Worm (Caenorhabditis elegans) whole organism, young adult: Measurements from ENCODE around the gene ttc-4.
A peak's percentile ranks its signal among the peaks of the same experiment; 100 is the strongest.

Experiments used
- B0336.3 ChIP-seq: fragments of 200-800 bp; sonication (Bioruptor generic); IDR thresholded peaks from 2 replicates; pipeline ENCODE4 v1.3.6; 2022; ENCODE audit warnings: missing genetic modification characterization, missing compliant biosample characterization
- C06A6.2 ChIP-seq: fragments of 200-800 bp; sonication (Bioruptor generic); conservative IDR thresholded peaks from 2 replicates; pipeline ENCODE4 v1.3.6; 2022; ENCODE audit warnings: missing genetic modification characterization, missing compliant biosample characterization
- C17E4.6 ChIP-seq: fragments of 200-800 bp; sonication (Bioruptor generic); IDR thresholded peaks from 2 replicates; pipeline ENCODE4 v1.3.6; 2022; ENCODE audit warnings: missing genetic modification reagents, missing genetic modification characterization, missing compliant biosample characterization
- F33H1.4 ChIP-seq: fragments of 200-800 bp; sonication (Bioruptor generic); IDR thresholded peaks from 2 replicates; pipeline ENCODE4 v1.3.6; 2022; ENCODE audit warnings: missing genetic modification reagents, missing genetic modification characterization, missing compliant biosample characterization
- F39B2.1 ChIP-seq: fragments of 200-800 bp; sonication (Bioruptor generic); IDR thresholded peaks from 2 replicates; pipeline ENCODE4 v1.3.6; 2022; ENCODE audit warnings: missing genetic modification reagents, missing genetic modification characterization, missing compliant biosample characterization
- F49E8.2 ChIP-seq: sonication (generic microtip); optimal IDR thresholded peaks from 3 replicates; lab custom pipeline; 2017; ENCODE audit warnings: missing genetic modification characterization, mild to moderate bottlenecking, missing compliant biosample characterization, antibody characterized with exemption, moderate library complexity; ENCODE audit not compliant: insufficient read depth
- F55B11.4 ChIP-seq: sonication (generic microtip); optimal IDR thresholded peaks from 2 replicates; lab custom pipeline; 2016; ENCODE audit warnings: missing compliant biosample characterization, missing genetic modification characterization, borderline replicate concordance; ENCODE audit not compliant: insufficient read depth
- T26A5.8 ChIP-seq: sonication (generic microtip); optimal IDR thresholded peaks from 2 replicates; lab custom pipeline; 2016; ENCODE audit warnings: missing genetic modification characterization, missing compliant biosample characterization
- Y53F4B.3 ChIP-seq: fragments of 200-800 bp; sonication (Bioruptor generic); IDR thresholded peaks from 2 replicates; pipeline ENCODE4 v1.3.6; 2022; ENCODE audit warnings: missing genetic modification reagents, missing genetic modification characterization, missing compliant biosample characterization
- ama-1 ChIP-seq, 3 experiments: fragments of 150-350 bp in 1 of 3; sonication (generic microtip) in 2 of 3; optimal IDR thresholded peaks; 2 replicates each; lab custom pipeline; 2014 to 2018; ENCODE audit warnings: missing biosample characterization in 2 of 3, missing genetic modification characterization in 2 of 3, missing genetic modification reagents in 2 of 3
- aptf-2 ChIP-seq: fragments of 200-800 bp; sonication (Bioruptor generic); conservative IDR thresholded peaks from 2 replicates; pipeline ENCODE4 v1.3.6; 2022; ENCODE audit warnings: missing genetic modification reagents, missing genetic modification characterization, missing compliant biosample characterization
- aptf-3 ChIP-seq: fragments of 200-800 bp; sonication (Bioruptor generic); IDR thresholded peaks from 2 replicates; pipeline ENCODE4 v1.3.6; 2022; ENCODE audit warnings: missing genetic modification characterization, missing compliant biosample characterization
- atf-7 ChIP-seq: sonication (generic microtip); optimal IDR thresholded peaks from 2 replicates; lab custom pipeline; 2017; ENCODE audit warnings: mild to moderate bottlenecking, missing genetic modification characterization, missing compliant biosample characterization
- athp-1 ChIP-seq: sonication (generic microtip); optimal IDR thresholded peaks from 2 replicates; lab custom pipeline; 2017; ENCODE audit warnings: mild to moderate bottlenecking, missing genetic modification characterization, missing compliant biosample characterization
- attf-5 ChIP-seq: fragments of 200-800 bp; sonication (Bioruptor generic); optimal IDR thresholded peaks from 2 replicates; lab custom pipeline; 2018; ENCODE audit warnings: mild to moderate bottlenecking, missing genetic modification characterization, missing compliant biosample characterization
- bed-1 ChIP-seq: fragments of 200-800 bp; sonication (Bioruptor generic); IDR thresholded peaks from 2 replicates; pipeline ENCODE4 v1.3.6; 2022; ENCODE audit warnings: missing genetic modification reagents, missing genetic modification characterization, missing compliant biosample characterization
- bed-2 ChIP-seq: fragments of 200-800 bp; sonication (Bioruptor generic); IDR thresholded peaks from 2 replicates; pipeline ENCODE4 v1.3.6; 2022; ENCODE audit warnings: missing genetic modification reagents, missing genetic modification characterization, missing compliant biosample characterization
- cebp-1 ChIP-seq, 2 experiments: fragments of 200-800 bp in 1 of 2; sonication (Bioruptor generic) in 1 of 2; sonication (generic microtip) in 1 of 2; IDR thresholded peaks in 1 of 2; optimal IDR thresholded peaks in 1 of 2; 2 replicates each; pipeline versions ENCODE4 v1.3.6 to Lab custom; 2017 to 2022; ENCODE audit warnings: missing compliant biosample characterization in 2 of 2, missing genetic modification characterization in 2 of 2, mild to moderate bottlenecking in 1 of 2, missing genetic modification reagents in 1 of 2, moderate library complexity in 1 of 2
- ceh-40 ChIP-seq: fragments of 200-800 bp; sonication (Bioruptor generic); IDR thresholded peaks from 2 replicates; pipeline ENCODE4 v1.3.6; 2022; ENCODE audit warnings: missing genetic modification characterization, missing compliant biosample characterization
- chd-7 ChIP-seq: sonication (generic microtip); optimal IDR thresholded peaks from 2 replicates; lab custom pipeline; 2016; ENCODE audit warnings: mild to moderate bottlenecking, missing genetic modification characterization, moderate library complexity, missing compliant biosample characterization
- dpff-1 ChIP-seq: sonication (generic microtip); optimal IDR thresholded peaks from 2 replicates; lab custom pipeline; 2017; ENCODE audit warnings: mild to moderate bottlenecking, missing genetic modification characterization, missing compliant biosample characterization
- efl-1 ChIP-seq: fragments of 150-350 bp; optimal IDR thresholded peaks from 2 replicates; lab custom pipeline; 2014; ENCODE audit warnings: missing biosample characterization, missing genetic modification reagents, missing genetic modification characterization
- hmg-1.2 ChIP-seq: fragments of 200-800 bp; sonication (Bioruptor generic); IDR thresholded peaks from 2 replicates; pipeline ENCODE4 v1.3.6; 2022; ENCODE audit warnings: missing genetic modification reagents, missing genetic modification characterization, missing compliant biosample characterization
- hrde-1 ChIP-seq: sonication (generic microtip); optimal IDR thresholded peaks from 2 replicates; lab custom pipeline; 2016; ENCODE audit warnings: missing genetic modification characterization, mild to moderate bottlenecking, missing compliant biosample characterization, moderate library complexity, missing genotype, missing genetic modification reagents, borderline replicate concordance
- lag-1 ChIP-seq: fragments of 200-800 bp; sonication (Bioruptor generic); IDR thresholded peaks from 2 replicates; pipeline ENCODE4 v1.3.6; 2022; ENCODE audit warnings: missing genetic modification reagents, missing genetic modification characterization, missing compliant biosample characterization
- let-607 ChIP-seq, 2 experiments: fragments of 200-800 bp in 1 of 2; sonication (Bioruptor generic) in 1 of 2; sonication (generic microtip) in 1 of 2; optimal IDR thresholded peaks; 2 replicates each; lab custom pipeline; 2016 to 2018; ENCODE audit warnings: mild to moderate bottlenecking in 2 of 2, missing compliant biosample characterization in 2 of 2, missing genetic modification characterization in 2 of 2, moderate library complexity in 2 of 2, missing genotype in 1 of 2
- lin-40 ChIP-seq: sonication (generic microtip); optimal IDR thresholded peaks from 2 replicates; lab custom pipeline; 2016; ENCODE audit warnings: missing genetic modification characterization, mild to moderate bottlenecking, missing compliant biosample characterization, missing genotype, missing genetic modification reagents
- lsl-1 ChIP-seq: fragments of 200-800 bp; sonication (Bioruptor generic); optimal IDR thresholded peaks from 2 replicates; lab custom pipeline; 2018; ENCODE audit warnings: mild to moderate bottlenecking, missing genetic modification characterization, moderate library complexity, missing compliant biosample characterization
- madf-8 ChIP-seq: fragments of 200-800 bp; sonication (Bioruptor generic); conservative IDR thresholded peaks from 2 replicates; pipeline ENCODE4 v1.3.6; 2022; ENCODE audit warnings: missing genetic modification reagents, missing genetic modification characterization, missing compliant biosample characterization
- mes-4 ChIP-seq: sonication (generic microtip); optimal IDR thresholded peaks from 2 replicates; lab custom pipeline; 2016; ENCODE audit warnings: missing genotype, missing genetic modification characterization, missing compliant biosample characterization
- nhr-80 ChIP-seq: sonication (generic microtip); optimal IDR thresholded peaks from 2 replicates; lab custom pipeline; 2016; ENCODE audit warnings: missing genetic modification characterization, missing compliant biosample characterization
- nhr-90 ChIP-seq: sonication (generic microtip); optimal IDR thresholded peaks from 2 replicates; lab custom pipeline; 2016; ENCODE audit warnings: missing genotype, mild to moderate bottlenecking, missing genetic modification characterization, missing compliant biosample characterization
- pbrm-1 ChIP-seq: fragments of 200-800 bp; sonication (Bioruptor generic); IDR thresholded peaks from 2 replicates; pipeline ENCODE4 v1.3.6; 2022; ENCODE audit warnings: missing genetic modification reagents, missing genetic modification characterization, missing compliant biosample characterization
- repo-1 ChIP-seq: sonication (generic microtip); optimal IDR thresholded peaks from 2 replicates; lab custom pipeline; 2017; ENCODE audit warnings: mild to moderate bottlenecking, missing genetic modification characterization, missing compliant biosample characterization
- snpc-3.4 ChIP-seq: sonication (generic microtip); optimal IDR thresholded peaks from 2 replicates; lab custom pipeline; 2017; ENCODE audit warnings: missing genetic modification characterization, mild to moderate bottlenecking, missing compliant biosample characterization, antibody characterized with exemption, moderate library complexity, missing genotype, missing genetic modification reagents
- snpc-4 ChIP-seq, 5 experiments: fragments of 150-350 bp in 1 of 5; sonication (generic microtip) in 4 of 5; optimal IDR thresholded peaks; 2 replicates each; lab custom pipeline; 2014 to 2018; ENCODE audit warnings: missing genetic modification characterization in 5 of 5, missing biosample characterization in 3 of 5, antibody characterized with exemption in 2 of 5, mild to moderate bottlenecking in 2 of 5, missing compliant biosample characterization in 2 of 5, missing genotype in 2 of 5, moderate library complexity in 2 of 5, missing genetic modification reagents in 1 of 5
- sptf-2 ChIP-seq: fragments of 200-800 bp; sonication (Bioruptor generic); optimal IDR thresholded peaks from 2 replicates; lab custom pipeline; 2018; ENCODE audit warnings: mild to moderate bottlenecking, missing genetic modification characterization, missing compliant biosample characterization
- tbp1 ChIP-seq: fragments of 200-800 bp; sonication (Bioruptor generic); optimal IDR thresholded peaks from 2 replicates; lab custom pipeline; 2018; ENCODE audit warnings: mild to moderate bottlenecking, missing genetic modification characterization, missing compliant biosample characterization
- unc-62 ChIP-seq: fragments of 150-350 bp; optimal IDR thresholded peaks from 2 replicates; lab custom pipeline; 2014; ENCODE audit warnings: missing biosample characterization, missing genetic modification reagents, missing genetic modification characterization
- ztf-26 ChIP-seq: sonication (generic microtip); optimal IDR thresholded peaks from 2 replicates; lab custom pipeline; 2017; ENCODE audit warnings: missing genetic modification characterization, missing compliant biosample characterization
- ztf-3 ChIP-seq: fragments of 200-800 bp; sonication (Bioruptor generic); optimal IDR thresholded peaks from 2 replicates; lab custom pipeline; 2018; ENCODE audit warnings: mild to moderate bottlenecking, missing genetic modification characterization, missing compliant biosample characterization

Gene ttc-4

DNA sequence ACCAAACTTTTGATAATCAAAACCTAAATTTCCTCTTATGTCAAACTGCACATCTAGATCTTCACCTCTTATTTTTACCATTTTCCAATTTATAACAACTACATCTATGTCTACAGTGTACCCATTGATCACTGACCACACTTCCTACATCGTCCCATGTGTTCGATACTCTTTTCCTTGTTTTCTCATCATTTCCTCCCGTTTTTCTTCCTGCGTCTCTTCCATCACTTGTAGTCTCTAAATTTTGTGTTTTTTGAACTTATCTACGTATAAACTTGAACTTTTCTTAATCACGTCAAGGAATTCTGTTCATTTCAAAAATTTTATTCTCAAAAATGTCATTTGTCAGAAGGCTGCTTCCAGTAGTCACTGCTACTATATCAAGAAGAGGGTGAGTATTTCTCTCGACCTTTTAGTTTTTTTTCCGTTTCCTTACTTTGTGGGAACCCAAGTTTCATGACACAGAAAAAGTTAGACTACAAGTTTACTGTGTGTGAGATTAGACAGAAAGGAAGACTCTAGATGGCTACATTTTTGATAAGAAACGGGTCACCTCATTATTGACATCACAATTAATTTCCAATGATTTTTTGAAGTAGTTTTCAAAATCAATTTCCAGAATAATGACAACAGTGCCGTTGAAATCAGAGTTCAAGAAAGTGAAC is 22.3 kb upstream of the ttc-4 start:
- peak; percentile 18 for TF ChIP-seq lin-40 (tag; lab: Kevin White, UChicago)
- no peak for TF ChIP-seq efl-1 (GFP tag; lab: Kevin White, UChicago)
- no peak for TF ChIP-seq ztf-3 (GFP tag; lab: Kevin White, UChicago)
- no peak for TF ChIP-seq C17E4.6
- no peak for TF ChIP-seq hrde-1 (tag; lab: Kevin White, UChicago)
- no peak for TF ChIP-seq athp-1 (tag; lab: Kevin White, UChicago)
- TF ChIP-seq unc-62 (GFP tag; lab: Kevin White, UChicago), result no peak
- no peak for TF ChIP-seq C06A6.2 (GFP tag; lab: Robert Waterston, UW)
- TF ChIP-seq F33H1.4 (GFP tag; lab: Robert Waterston, UW), result no peak
- no peak for TF ChIP-seq bed-2
- peak; percentile 38 for TF ChIP-seq nhr-80 (tag; lab: Kevin White, UChicago)
- TF ChIP-seq snpc-4 (GFP tag; optimal IDR thresholded peaks at IDR 0.05; lab: Kevin White, UChicago), result no peak
- TF ChIP-seq snpc-4 (tag; optimal IDR thresholded peaks at IDR 0.05; lab: Kevin White, UChicago), result peak in 1 of 4 experiments; percentile 51
- no peak for TF ChIP-seq tbp1 (GFP tag; lab: Kevin White, UChicago)
- TF ChIP-seq snpc-3.4 (tag; lab: Kevin White, UChicago), result no peak
- no peak for TF ChIP-seq bed-1
- no peak for TF ChIP-seq repo-1 (tag; lab: Kevin White, UChicago)
- peak; percentile 9 for TF ChIP-seq ama-1 (optimal IDR thresholded peaks at IDR 0.05; lab: Kevin White, UChicago)
- no peak for TF ChIP-seq ama-1 (GFP tag; optimal IDR thresholded peaks at IDR 0.05; lab: Kevin White, UChicago)
- no peak for TF ChIP-seq sptf-2 (GFP tag; lab: Kevin White, UChicago)
- no peak for TF ChIP-seq F49E8.2
- TF ChIP-seq lsl-1 (GFP tag; lab: Kevin White, UChicago), result no peak
- peak; percentile 7 for TF ChIP-seq atf-7 (tag; lab: Kevin White, UChicago)
- TF ChIP-seq madf-8 (GFP tag; lab: Robert Waterston, UW), result no peak
- TF ChIP-seq pbrm-1 (GFP tag; lab: Robert Waterston, UW), result no peak
- no peak for TF ChIP-seq let-607 (tag; optimal IDR thresholded peaks at IDR 0.05; lab: Kevin White, UChicago)
- no peak for TF ChIP-seq aptf-3 (GFP tag; lab: Robert Waterston, UW)
- TF ChIP-seq ceh-40 (GFP tag; lab: Robert Waterston, UW), result no peak
- peak; percentile 35 for TF ChIP-seq chd-7 (tag; lab: Kevin White, UChicago)
- no peak for TF ChIP-seq nhr-90 (tag; lab: Kevin White, UChicago)
- no peak for TF ChIP-seq B0336.3 (GFP tag; lab: Robert Waterston, UW)
- TF ChIP-seq ztf-26 (tag; lab: Kevin White, UChicago), result peak; percentile 5
- no peak for TF ChIP-seq F39B2.1 (GFP tag; lab: Robert Waterston, UW)
- no peak for TF ChIP-seq T26A5.8 (tag; lab: Kevin White, UChicago)
- no peak for TF ChIP-seq F55B11.4 (tag; lab: Kevin White, UChicago)
- TF ChIP-seq lag-1 (GFP tag; lab: Robert Waterston, UW), result no peak
- no peak for TF ChIP-seq aptf-2 (GFP tag; lab: Robert Waterston, UW)
- TF ChIP-seq mes-4 (tag; lab: Kevin White, UChicago), result no peak
- TF ChIP-seq cebp-1 (GFP tag; IDR thresholded peaks at IDR 0.05; lab: Robert Waterston, UW), result no peak
- peak; percentile 28 for TF ChIP-seq cebp-1 (tag; optimal IDR thresholded peaks at IDR 0.05; lab: Kevin White, UChicago)
- no peak for TF ChIP-seq Y53F4B.3 (GFP tag; lab: Robert Waterston, UW)
- no peak for TF ChIP-seq dpff-1 (tag; lab: Kevin White, UChicago)
- 0 out of 2 replicates have a peak, but pooled peaks have one; percentile 32 for TF ChIP-seq hmg-1.2 (GFP tag; lab: Robert Waterston, UW)
- TF ChIP-seq attf-5 (GFP tag; lab: Kevin White, UChicago), result peak; percentile 5
